Fruit fly (Drosophila melanogaster): Measurements from ENCODE around the gene Lint-O.

DNA sequence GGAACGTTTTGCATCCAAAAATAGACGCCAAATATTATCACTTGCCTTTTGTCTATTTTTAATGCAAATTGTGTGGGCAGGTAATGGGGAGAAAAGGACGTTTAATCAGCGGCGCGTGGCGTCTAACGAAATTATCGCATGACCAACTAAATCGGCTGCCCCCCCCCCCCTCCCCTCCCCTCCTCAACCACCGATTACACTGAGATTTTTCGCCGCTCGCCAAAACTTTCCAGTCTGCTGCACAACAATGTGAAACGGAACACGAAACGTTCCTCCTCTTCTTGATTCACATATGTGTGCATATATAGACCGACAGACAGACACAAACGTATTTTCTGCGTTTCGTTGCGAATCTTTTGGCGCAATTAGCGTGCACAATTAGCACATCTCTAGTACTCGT, 47.4 kb upstream of the Lint-O start:
- TF ChIP-seq psq (optimal IDR thresholded peaks at IDR 0.05) (no peak), usp (GFP tag; optimal IDR thresholded peaks at IDR 0.05) (no peak)
